Worm (Caenorhabditis elegans): Measurements from ENCODE around the gene Y38H6C.20.

- no peak for TF ChIP-seq pat-9 (tag; optimal IDR thresholded peaks at IDR 0.05)
- no peak for TF ChIP-seq hlh-13 (GFP tag; optimal IDR thresholded peaks at IDR 0.05)
- TF ChIP-seq F13H6.1 (tag; optimal IDR thresholded peaks at IDR 0.05): no peak
- TF ChIP-seq nfya-1 (tag; optimal IDR thresholded peaks at IDR 0.05): no peak
- no peak for TF ChIP-seq unc-86 (tag; optimal IDR thresholded peaks at IDR 0.05)
- TF ChIP-seq nhr-11 (tag; optimal IDR thresholded peaks at IDR 0.05): no peak
- no peak for TF ChIP-seq fax-1 (tag; optimal IDR thresholded peaks at IDR 0.05)
- no peak for TF ChIP-seq lin-11 (tag; optimal IDR thresholded peaks at IDR 0.05)
Observed at ce11 chrV:20504997-20505396, 46.0 kb downstream of the Y38H6C.20 start, which contains the start of gene Y38H6C.4.

All from whole organism, late embryonic.